Worm (Caenorhabditis elegans) whole organism, L4 larva: ENCODE results near the gene pat-6.

Source experiments
- F26F4.8 ChIP-seq: fragments of 200-800 bp; sonication (Bioruptor generic); conservative IDR thresholded peaks from 2 replicates; pipeline ENCODE4 v1.3.6; 2022; ENCODE audit warnings: missing genetic modification characterization, missing compliant biosample characterization
- F37D6.2 ChIP-seq: sonication (generic microtip); optimal IDR thresholded peaks from 2 replicates; lab custom pipeline; 2016; ENCODE audit warnings: mild to moderate bottlenecking, missing genetic modification characterization, missing compliant biosample characterization
- Y48G9A.11 ChIP-seq: fragments of 200-800 bp; sonication (Bioruptor generic); IDR thresholded peaks from 2 replicates; pipeline ENCODE4 v1.3.6; 2022; ENCODE audit warnings: missing genetic modification reagents, missing genetic modification characterization, missing compliant biosample characterization
- Y75B8A.6 ChIP-seq: fragments of 200-800 bp; sonication (Bioruptor generic); IDR thresholded peaks from 2 replicates; pipeline ENCODE4 v1.3.6; 2022; ENCODE audit warnings: missing genetic modification reagents, missing genetic modification characterization, missing compliant biosample characterization
- ZK337.2 ChIP-seq: fragments of 200-800 bp; sonication (Bioruptor generic); IDR thresholded peaks from 2 replicates; pipeline ENCODE4 v1.3.6; 2022; ENCODE audit warnings: missing genetic modification reagents, missing genetic modification characterization, missing compliant biosample characterization
- aha-1 ChIP-seq: fragments of 150-350 bp; peaks from one replicate; lab custom pipeline; 2014; ENCODE audit warnings: missing biosample characterization, missing genetic modification characterization
- ceh-20 ChIP-seq: fragments of 200-800 bp; sonication (Bioruptor generic); IDR thresholded peaks from 2 replicates; pipeline ENCODE4 v1.3.6; 2022; ENCODE audit warnings: missing genetic modification reagents, missing genetic modification characterization, missing compliant biosample characterization
- ceh-44 ChIP-seq: fragments of 200-800 bp; sonication (Bioruptor generic); IDR thresholded peaks from 2 replicates; pipeline ENCODE4 v1.3.6; 2022; ENCODE audit warnings: missing genetic modification reagents, missing genetic modification characterization, missing compliant biosample characterization
- ceh-82 ChIP-seq: sonication (generic microtip); optimal IDR thresholded peaks from 2 replicates; lab custom pipeline; 2017; ENCODE audit warnings: missing biosample characterization, missing genetic modification characterization
- cey-2 ChIP-seq: sonication (generic microtip); optimal IDR thresholded peaks from 3 replicates; lab custom pipeline; 2017; ENCODE audit warnings: missing genetic modification characterization, mild to moderate bottlenecking, missing compliant biosample characterization, antibody characterized with exemption, borderline replicate concordance; ENCODE audit not compliant: insufficient read depth
- daf-12 ChIP-seq: fragments of 150-350 bp; optimal IDR thresholded peaks from 2 replicates; lab custom pipeline; 2014; ENCODE audit warnings: missing biosample characterization, missing genetic modification reagents, missing genetic modification characterization
- dmd-6 ChIP-seq: fragments of 200-800 bp; sonication (Bioruptor generic); IDR thresholded peaks from 2 replicates; pipeline ENCODE4 v1.3.6; 2022; ENCODE audit warnings: missing genetic modification reagents, missing genetic modification characterization, missing compliant biosample characterization
- dve-1 ChIP-seq: sonication (generic microtip); optimal IDR thresholded peaks from 2 replicates; lab custom pipeline; 2017; ENCODE audit warnings: antibody characterized with exemption, mild to moderate bottlenecking, missing genetic modification characterization, missing compliant biosample characterization; ENCODE audit not compliant: insufficient read depth
- egl-27 ChIP-seq: sonication (generic microtip); optimal IDR thresholded peaks from 3 replicates; lab custom pipeline; 2017; ENCODE audit warnings: missing biosample characterization, missing genetic modification reagents, missing genetic modification characterization
- hif-1 ChIP-seq, 2 experiments: sonication (generic microtip); optimal IDR thresholded peaks; 2 replicates each; lab custom pipeline; 2016 to 2017; ENCODE audit warnings: missing compliant biosample characterization in 2 of 2, missing genetic modification characterization in 2 of 2, missing genetic modification reagents in 2 of 2, missing genotype in 2 of 2, mild to moderate bottlenecking in 1 of 2
- hlh-11 ChIP-seq: fragments of 200-800 bp; sonication (Bioruptor generic); optimal IDR thresholded peaks from 2 replicates; lab custom pipeline; 2018; ENCODE audit warnings: mild to moderate bottlenecking, missing genetic modification characterization, missing compliant biosample characterization
- hlh-30 ChIP-seq: sonication (generic microtip); optimal IDR thresholded peaks from 2 replicates; lab custom pipeline; 2017; ENCODE audit warnings: antibody characterized with exemption, mild to moderate bottlenecking, missing genetic modification characterization, missing compliant biosample characterization; ENCODE audit not compliant: insufficient read depth
- hmg-1.1 ChIP-seq: fragments of 200-800 bp; sonication (Bioruptor generic); IDR thresholded peaks from 2 replicates; pipeline ENCODE4 v1.3.6; 2022; ENCODE audit warnings: missing genetic modification reagents, missing genetic modification characterization, missing compliant biosample characterization
- jun-1 ChIP-seq: fragments of 150-350 bp; optimal IDR thresholded peaks from 2 replicates; lab custom pipeline; 2014; ENCODE audit warnings: missing biosample characterization, missing genetic modification reagents, missing genetic modification characterization
- lin-1 ChIP-seq: fragments of 200-800 bp; sonication (Bioruptor generic); IDR thresholded peaks from 2 replicates; pipeline ENCODE4 v1.3.6; 2022; ENCODE audit warnings: missing genetic modification reagents, missing genetic modification characterization, missing compliant biosample characterization
- lin-29 ChIP-seq: fragments of 200-800 bp; sonication (Bioruptor generic); IDR thresholded peaks from 2 replicates; pipeline ENCODE4 v1.3.6; 2022; ENCODE audit warnings: missing genetic modification reagents, missing genetic modification characterization, missing compliant biosample characterization
- lin-38 ChIP-seq: fragments of 200-800 bp; sonication (Bioruptor generic); IDR thresholded peaks from 2 replicates; pipeline ENCODE4 v1.3.6; 2022; ENCODE audit warnings: missing genetic modification reagents, missing genetic modification characterization, missing compliant biosample characterization
- lin-39 ChIP-seq: fragments of 150-350 bp; optimal IDR thresholded peaks from 2 replicates; lab custom pipeline; 2014; ENCODE audit warnings: missing biosample characterization, missing genetic modification reagents, missing genetic modification characterization
- lsy-2 ChIP-seq, 2 experiments: fragments of 150-350 bp in 1 of 2; sonication (generic microtip) in 1 of 2; optimal IDR thresholded peaks; 2 replicates each; lab custom pipeline; 2014 to 2017; ENCODE audit warnings: missing biosample characterization in 2 of 2, missing genetic modification characterization in 2 of 2
- mdl-1 ChIP-seq, 2 experiments: fragments of 150-350 bp in 1 of 2; sonication (generic microtip) in 1 of 2; optimal IDR thresholded peaks; 2 replicates each; lab custom pipeline; 2014 to 2017; ENCODE audit warnings: missing biosample characterization in 2 of 2, missing genetic modification characterization in 2 of 2
- mdt-29 ChIP-seq: fragments of 200-800 bp; sonication (Bioruptor generic); IDR thresholded peaks from 2 replicates; pipeline ENCODE4 v1.3.6; 2022; ENCODE audit warnings: missing genetic modification reagents, missing genetic modification characterization, missing compliant biosample characterization
- mes-2 ChIP-seq: sonication (generic microtip); optimal IDR thresholded peaks from 2 replicates; lab custom pipeline; 2016; ENCODE audit warnings: missing genotype, mild to moderate bottlenecking, missing genetic modification characterization, missing compliant biosample characterization; ENCODE audit not compliant: poor library complexity, severe bottlenecking
- mxl-2 ChIP-seq: fragments of 200-800 bp; sonication (Bioruptor generic); conservative IDR thresholded peaks from 2 replicates; pipeline ENCODE4 v1.3.6; 2022; ENCODE audit warnings: missing genetic modification reagents, missing genetic modification characterization, missing compliant biosample characterization
- mxl-3 ChIP-seq: fragments of 200-800 bp; sonication (Bioruptor generic); optimal IDR thresholded peaks from 2 replicates; lab custom pipeline; 2018; ENCODE audit warnings: mild to moderate bottlenecking, missing genetic modification characterization, missing compliant biosample characterization
- nhr-10 ChIP-seq: fragments of 150-350 bp; optimal IDR thresholded peaks from 2 replicates; lab custom pipeline; 2014; ENCODE audit warnings: missing biosample characterization, missing genetic modification characterization
- nhr-102 ChIP-seq: sonication (generic microtip); optimal IDR thresholded peaks from 2 replicates; lab custom pipeline; 2016; ENCODE audit warnings: mild to moderate bottlenecking, missing genetic modification characterization, moderate library complexity, missing compliant biosample characterization
- nhr-11 ChIP-seq: fragments of 150-350 bp; optimal IDR thresholded peaks from 2 replicates; lab custom pipeline; 2014; ENCODE audit warnings: missing biosample characterization, missing genetic modification characterization
- nhr-25 ChIP-seq: sonication (generic microtip); optimal IDR thresholded peaks from 2 replicates; lab custom pipeline; 2017; ENCODE audit warnings: missing genetic modification characterization, mild to moderate bottlenecking, missing compliant biosample characterization, antibody characterized with exemption, moderate library complexity, borderline replicate concordance; ENCODE audit not compliant: insufficient read depth
- nhr-28 ChIP-seq: fragments of 150-350 bp; optimal IDR thresholded peaks from 2 replicates; lab custom pipeline; 2014; ENCODE audit warnings: missing biosample characterization, missing genetic modification characterization
- nhr-48 ChIP-seq: sonication (generic microtip); optimal IDR thresholded peaks from 2 replicates; lab custom pipeline; 2016; ENCODE audit warnings: mild to moderate bottlenecking, missing genetic modification characterization, missing compliant biosample characterization
- nhr-77 ChIP-seq: fragments of 150-350 bp; optimal IDR thresholded peaks from 2 replicates; lab custom pipeline; 2014; ENCODE audit warnings: missing biosample characterization, missing genetic modification characterization
- pha-4 ChIP-seq, 2 experiments: fragments of 150-350 bp in 1 of 2; fragments of 200-800 bp in 1 of 2; sonication (Bioruptor generic) in 1 of 2; IDR thresholded peaks in 1 of 2; optimal IDR thresholded peaks in 1 of 2; 2 replicates each; pipeline versions ENCODE4 v1.3.6 to Lab custom; 2014 to 2022; ENCODE audit warnings: missing genetic modification characterization in 2 of 2, missing genetic modification reagents in 2 of 2, missing biosample characterization in 1 of 2, missing compliant biosample characterization in 1 of 2
- php-3 ChIP-seq: fragments of 200-800 bp; sonication (Bioruptor generic); IDR thresholded peaks from 2 replicates; pipeline ENCODE4 v1.3.6; 2022; ENCODE audit warnings: missing genetic modification reagents, missing genetic modification characterization, missing compliant biosample characterization
- pqm-1 ChIP-seq: sonication (generic microtip); optimal IDR thresholded peaks from 2 replicates; lab custom pipeline; 2017; ENCODE audit warnings: missing biosample characterization, missing genetic modification characterization
- set-16 ChIP-seq: fragments of 200-800 bp; sonication (Bioruptor generic); IDR thresholded peaks from 2 replicates; pipeline ENCODE4 v1.3.6; 2022; ENCODE audit warnings: missing genetic modification reagents, missing genetic modification characterization, missing compliant biosample characterization
- snpc-1.2 ChIP-seq: fragments of 200-800 bp; sonication (Bioruptor generic); IDR thresholded peaks from 2 replicates; pipeline ENCODE4 v1.3.6; 2022; ENCODE audit warnings: missing genetic modification reagents, missing genetic modification characterization, missing compliant biosample characterization
- spr-1 ChIP-seq: sonication (generic microtip); optimal IDR thresholded peaks from 2 replicates; lab custom pipeline; 2016; ENCODE audit warnings: mild to moderate bottlenecking, missing genetic modification characterization, missing compliant biosample characterization
- tra-1 ChIP-seq: fragments of 200-800 bp; sonication (Bioruptor generic); IDR thresholded peaks from 2 replicates; pipeline ENCODE4 v1.3.6; 2022; ENCODE audit warnings: missing genetic modification reagents, missing genetic modification characterization, missing compliant biosample characterization
- unc-62 ChIP-seq, 3 experiments: fragments of 150-350 bp in 1 of 3; sonication (generic microtip); optimal IDR thresholded peaks in 2 of 3; peaks in 1 of 3; 1 replicate in 1 of 3; 2 replicates in 2 of 3; lab custom pipeline; 2014 to 2017; ENCODE audit warnings: missing biosample characterization in 3 of 3, missing genetic modification characterization in 3 of 3, missing genetic modification reagents in 3 of 3, missing genotype in 1 of 3

Gene pat-6

ce11 chrIV:300307-300706 is 36.3 kb upstream of the pat-6 start:
- no peak for TF ChIP-seq aha-1 (tag; lab: Kevin White, UChicago)
- no peak for TF ChIP-seq lin-39 (tag; lab: Kevin White, UChicago)
- TF ChIP-seq hlh-30 (tag; lab: Kevin White, UChicago), result peak; percentile 36
- TF ChIP-seq nhr-28, result peak; percentile 67
- peak; percentile 45 for TF ChIP-seq hlh-11 (tag; lab: Kevin White, UChicago)
- TF ChIP-seq unc-62 (GFP tag; optimal IDR thresholded peaks at IDR 0.05 in 1 of 2; lab: Kevin White, UChicago), result peak in 1 of 2 experiments; percentile 72
- no peak for TF ChIP-seq unc-62 (tag; optimal IDR thresholded peaks at IDR 0.05; lab: Kevin White, UChicago)
- TF ChIP-seq snpc-1.2 (GFP tag; lab: Robert Waterston, UW), result no peak
- peak; percentile 55 for TF ChIP-seq mxl-3 (GFP tag; lab: Kevin White, UChicago)

ce11 chrIV:299190-299589 is 35.2 kb upstream of the pat-6 start:
- TF ChIP-seq ceh-44 (GFP tag; lab: Robert Waterston, UW) (no peak), ceh-82 (no peak), lin-29 (GFP tag; lab: Robert Waterston, UW) (no peak), pha-4 (GFP tag; IDR thresholded peaks at IDR 0.05; lab: Robert Waterston, UW) (no peak), pha-4 (tag; optimal IDR thresholded peaks at IDR 0.05; lab: Kevin White, UChicago) (no peak), mes-2 (tag; lab: Kevin White, UChicago) (no peak), lin-38 (no peak), F26F4.8 (GFP tag; lab: Robert Waterston, UW) (no peak), nhr-28 (no peak), spr-1 (tag; lab: Kevin White, UChicago) (no peak)

ce11 chrIV:298204-298603 is 34.2 kb upstream of the pat-6 start, which contains the start of gene pnp-1:
Gene pnp-1 (minus strand): TSS chrIV:298304.
- no peak for TF ChIP-seq nhr-28
- TF ChIP-seq daf-12 (tag; lab: Kevin White, UChicago), result no peak
- no peak for TF ChIP-seq hif-1 (tag; optimal IDR thresholded peaks at IDR 0.05; lab: Kevin White, UChicago)
- TF ChIP-seq lin-1, result no peak
- no peak for TF ChIP-seq ceh-20 (GFP tag; lab: Robert Waterston, UW)
- TF ChIP-seq nhr-11 (tag; lab: Kevin White, UChicago), result no peak
- no peak for TF ChIP-seq Y75B8A.6 (GFP tag; lab: Robert Waterston, UW)
- no peak for TF ChIP-seq ZK337.2 (GFP tag; lab: Robert Waterston, UW)
- TF ChIP-seq set-16, result no peak
- TF ChIP-seq nhr-10 (tag; lab: Kevin White, UChicago), result no peak
- TF ChIP-seq nhr-25 (tag; lab: Kevin White, UChicago), result no peak
- TF ChIP-seq jun-1, result no peak

- TF ChIP-seq nhr-102 (peak; percentile 38), mxl-2 (GFP tag; lab: Robert Waterston, UW) (no peak), nhr-48 (tag; lab: Kevin White, UChicago) (peak; percentile 66), egl-27 (tag; lab: Kevin White, UChicago) (no peak), mdl-1 (tag; optimal IDR thresholded peaks at IDR 0.05; lab: Kevin White, UChicago) (peak in 1 of 2 experiments; percentile 43), hlh-11 (tag; lab: Kevin White, UChicago) (peak; percentile 83), lsy-2 (tag; optimal IDR thresholded peaks at IDR 0.05; lab: Kevin White, UChicago) (peak in 1 of 2 experiments; percentile 9), mdt-29 (GFP tag; lab: Robert Waterston, UW) (peak; percentile 32; the same call in 1 of the 2 replicates), dve-1 (peak; percentile 90), hmg-1.1 (GFP tag; lab: Robert Waterston, UW) (no peak), cey-2 (tag; lab: Kevin White, UChicago) (peak; percentile 24), Y48G9A.11 (GFP tag; lab: Robert Waterston, UW) (no peak), tra-1 (peak; percentile 63; the same call in 1 of the 2 replicates), php-3 (GFP tag; lab: Robert Waterston, UW) (peak; percentile 78; the same call in 1 of the 2 replicates), pqm-1 (tag; lab: Kevin White, UChicago) (peak; percentile 57), nhr-77 (peak; percentile 80), F37D6.2 (tag; lab: Kevin White, UChicago) (no peak), pha-4 (GFP tag; IDR thresholded peaks at IDR 0.05; lab: Robert Waterston, UW) (peak; percentile 20; the same call in 1 of the 2 replicates), pha-4 (tag; optimal IDR thresholded peaks at IDR 0.05; lab: Kevin White, UChicago) (no peak), dmd-6 (peak; percentile 92)
These were observed 32.8 kb upstream of the pat-6 start for ce11 chrIV:296849-297248.
